Fruit fly (Drosophila melanogaster) whole organism, embryonic: ENCODE measurements around the gene Mer.

ENCODE experiments used
- CG3726 ChIP-seq: fragments of 200-800 bp; sonication (Bioruptor generic); IDR thresholded peaks from 3 replicates; pipeline ENCODE4, ENCODE4 v1.3.6; 2022; ENCODE audit warnings: missing biosample characterization, missing genetic modification characterization
- trh ChIP-seq: fragments of 200-800 bp; sonication (Bioruptor generic); optimal IDR thresholded peaks from 2 replicates; lab custom pipeline; 2016; ENCODE audit warnings: missing biosample characterization, missing genetic modification characterization

- no peak for TF ChIP-seq CG3726 (GFP tag; lab: Robert Waterston, UW)
- no peak for TF ChIP-seq trh (GFP tag; lab: Kevin White, UChicago)
These were observed 23.1 kb upstream of the Mer start for dm6 chrX:19716325-19716917.
